Worm (Caenorhabditis elegans) whole organism, L4/young adult: Measurements from ENCODE around the gene ndab-2.

Source experiments
- W03F9.2 ChIP-seq: fragments of 150-350 bp; optimal IDR thresholded peaks from 2 replicates; lab custom pipeline; 2014; ENCODE audit warnings: missing biosample characterization, missing genetic modification characterization
- dao-5 ChIP-seq: sonication (generic microtip); optimal IDR thresholded peaks from 2 replicates; lab custom pipeline; 2016; ENCODE audit warnings: missing genotype, missing genetic modification characterization, moderate library complexity, missing compliant biosample characterization
- him-1 ChIP-seq: sonication (generic microtip); optimal IDR thresholded peaks from 2 replicates; lab custom pipeline; 2016; ENCODE audit warnings: missing genotype, missing genetic modification reagents, missing genetic modification characterization, missing compliant biosample characterization

DNA sequence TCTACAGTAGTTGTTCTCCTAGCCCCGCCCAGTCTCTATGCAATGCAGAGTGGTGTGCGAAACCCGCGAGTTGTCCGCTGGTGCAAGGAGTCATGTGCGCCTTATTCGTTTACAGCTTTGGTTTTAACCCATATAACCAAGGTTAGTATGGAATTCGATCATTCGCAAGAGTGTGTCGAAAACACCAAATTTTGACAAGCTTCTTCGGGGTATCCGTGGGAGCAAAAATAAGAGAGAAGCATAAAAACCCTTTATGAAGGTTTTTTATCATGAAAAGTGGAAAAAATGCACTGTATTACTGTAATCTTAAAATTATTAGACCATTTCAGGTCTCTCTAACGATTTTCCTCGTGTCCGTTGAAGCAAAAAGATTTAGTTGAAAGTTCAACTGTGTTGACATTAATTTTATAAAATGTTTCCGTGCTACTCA, 38.4 kb upstream of the ndab-2 start:
- TF ChIP-seq him-1 (tag; lab: Kevin White, UChicago) (no peak), W03F9.2 (no peak), dao-5 (tag; lab: Kevin White, UChicago) (no peak)
